Worm (Caenorhabditis elegans) whole organism, L4 larva: ENCODE data around the gene F59B2.9.

ENCODE experiments used
- D1046.2 ChIP-seq: fragments of 200-800 bp; sonication (Bioruptor generic); IDR thresholded peaks from 2 replicates; pipeline ENCODE4 v1.3.6; 2022; ENCODE audit warnings: missing genetic modification characterization, missing compliant biosample characterization
- F26F4.8 ChIP-seq: fragments of 200-800 bp; sonication (Bioruptor generic); conservative IDR thresholded peaks from 2 replicates; pipeline ENCODE4 v1.3.6; 2022; ENCODE audit warnings: missing genetic modification characterization, missing compliant biosample characterization
- F44E2.7 ChIP-seq: fragments of 200-800 bp; sonication (Bioruptor generic); IDR thresholded peaks from 2 replicates; pipeline ENCODE4 v2.1.2; 2022; ENCODE audit warnings: missing genetic modification characterization, missing compliant biosample characterization
- T20F7.1 ChIP-seq: fragments of 200-800 bp; sonication (Bioruptor generic); optimal IDR thresholded peaks from 2 replicates; lab custom pipeline; 2018; ENCODE audit warnings: mild to moderate bottlenecking, missing genetic modification characterization, missing compliant biosample characterization
- Y105C5A.15 ChIP-seq: fragments of 200-800 bp; sonication (Bioruptor generic); IDR thresholded peaks from 2 replicates; pipeline ENCODE4 v1.3.6; 2022; ENCODE audit warnings: missing genetic modification characterization, missing compliant biosample characterization
- ZK546.5 ChIP-seq, 2 experiments: sonication (generic microtip); optimal IDR thresholded peaks; 2 replicates each; lab custom pipeline; 2017; ENCODE audit warnings: missing biosample characterization in 2 of 2, missing genetic modification characterization in 2 of 2
- ama-1 ChIP-seq: fragments of 150-350 bp; optimal IDR thresholded peaks from 2 replicates; lab custom pipeline; 2014; ENCODE audit warnings: inconsistent platforms, mixed read lengths
- arid-1 ChIP-seq: fragments of 200-800 bp; sonication (Bioruptor generic); conservative IDR thresholded peaks from 2 replicates; pipeline ENCODE4 v1.3.6; 2022; ENCODE audit warnings: missing genetic modification reagents, missing genetic modification characterization, missing compliant biosample characterization
- ceh-28 ChIP-seq: fragments of 150-350 bp; optimal IDR thresholded peaks from 2 replicates; lab custom pipeline; 2014; ENCODE audit warnings: missing biosample characterization, missing genetic modification reagents, missing genetic modification characterization
- ceh-44 ChIP-seq: fragments of 200-800 bp; sonication (Bioruptor generic); IDR thresholded peaks from 2 replicates; pipeline ENCODE4 v1.3.6; 2022; ENCODE audit warnings: missing genetic modification reagents, missing genetic modification characterization, missing compliant biosample characterization
- ceh-62 ChIP-seq: sonication (generic microtip); optimal IDR thresholded peaks from 2 replicates; lab custom pipeline; 2017; ENCODE audit warnings: missing biosample characterization, missing genetic modification characterization
- ceh-82 ChIP-seq: sonication (generic microtip); optimal IDR thresholded peaks from 2 replicates; lab custom pipeline; 2017; ENCODE audit warnings: missing biosample characterization, missing genetic modification characterization
- ces-1 ChIP-seq: fragments of 150-350 bp; sonication (generic microtip); optimal IDR thresholded peaks from 4 replicates; lab custom pipeline; 2014; ENCODE audit warnings: missing biosample characterization, missing genetic modification reagents, missing genetic modification characterization
- ctbp-1 ChIP-seq: fragments of 200-800 bp; sonication (Bioruptor generic); IDR thresholded peaks from 2 replicates; pipeline ENCODE4 v1.3.6; 2022; ENCODE audit warnings: missing genetic modification reagents, missing genetic modification characterization, missing compliant biosample characterization
- daf-16 ChIP-seq, 3 experiments: sonication (generic microtip); optimal IDR thresholded peaks; 2 replicates each; lab custom pipeline; 2016 to 2017; ENCODE audit warnings: missing genetic modification characterization in 3 of 3, missing genetic modification reagents in 3 of 3, mild to moderate bottlenecking in 2 of 3, missing compliant biosample characterization in 2 of 3, missing biosample characterization in 1 of 3, moderate library complexity in 1 of 3
- daf-19 ChIP-seq: fragments of 200-800 bp; sonication (Bioruptor generic); conservative IDR thresholded peaks from 2 replicates; pipeline ENCODE4 v1.3.6; 2022; ENCODE audit warnings: missing genetic modification characterization, missing compliant biosample characterization
- dmd-6 ChIP-seq: fragments of 200-800 bp; sonication (Bioruptor generic); IDR thresholded peaks from 2 replicates; pipeline ENCODE4 v1.3.6; 2022; ENCODE audit warnings: missing genetic modification reagents, missing genetic modification characterization, missing compliant biosample characterization
- dmd-9 ChIP-seq: fragments of 200-800 bp; sonication (Bioruptor generic); IDR thresholded peaks from 2 replicates; pipeline ENCODE4 v1.3.6; 2022; ENCODE audit warnings: missing genetic modification reagents, missing genetic modification characterization, missing compliant biosample characterization
- dpl-1 ChIP-seq: fragments of 150-350 bp; optimal IDR thresholded peaks from 2 replicates; lab custom pipeline; 2014; ENCODE audit warnings: missing biosample characterization, missing genetic modification reagents, missing genetic modification characterization
- dve-1 ChIP-seq: sonication (generic microtip); optimal IDR thresholded peaks from 2 replicates; lab custom pipeline; 2017; ENCODE audit warnings: antibody characterized with exemption, mild to moderate bottlenecking, missing genetic modification characterization, missing compliant biosample characterization; ENCODE audit not compliant: insufficient read depth
- egl-27 ChIP-seq: sonication (generic microtip); optimal IDR thresholded peaks from 3 replicates; lab custom pipeline; 2017; ENCODE audit warnings: missing biosample characterization, missing genetic modification reagents, missing genetic modification characterization
- fos-1 ChIP-seq: fragments of 150-350 bp; optimal IDR thresholded peaks from 2 replicates; lab custom pipeline; 2014; ENCODE audit warnings: missing biosample characterization, missing genetic modification characterization
- gei-8 ChIP-seq: fragments of 200-800 bp; sonication (Bioruptor generic); optimal IDR thresholded peaks from 2 replicates; lab custom pipeline; 2018; ENCODE audit warnings: mild to moderate bottlenecking, missing genetic modification characterization, missing compliant biosample characterization
- hlh-11 ChIP-seq: fragments of 200-800 bp; sonication (Bioruptor generic); optimal IDR thresholded peaks from 2 replicates; lab custom pipeline; 2018; ENCODE audit warnings: mild to moderate bottlenecking, missing genetic modification characterization, missing compliant biosample characterization
- hlh-30 ChIP-seq: sonication (generic microtip); optimal IDR thresholded peaks from 2 replicates; lab custom pipeline; 2017; ENCODE audit warnings: antibody characterized with exemption, mild to moderate bottlenecking, missing genetic modification characterization, missing compliant biosample characterization; ENCODE audit not compliant: insufficient read depth
- lin-1 ChIP-seq: fragments of 200-800 bp; sonication (Bioruptor generic); IDR thresholded peaks from 2 replicates; pipeline ENCODE4 v1.3.6; 2022; ENCODE audit warnings: missing genetic modification reagents, missing genetic modification characterization, missing compliant biosample characterization
- lin-15B ChIP-seq: fragments of 150-350 bp; sonication (generic microtip); optimal IDR thresholded peaks from 3 replicates; lab custom pipeline; 2014; ENCODE audit warnings: missing biosample characterization, missing genetic modification characterization
- lin-29 ChIP-seq: fragments of 200-800 bp; sonication (Bioruptor generic); IDR thresholded peaks from 2 replicates; pipeline ENCODE4 v1.3.6; 2022; ENCODE audit warnings: missing genetic modification reagents, missing genetic modification characterization, missing compliant biosample characterization
- lin-38 ChIP-seq: fragments of 200-800 bp; sonication (Bioruptor generic); IDR thresholded peaks from 2 replicates; pipeline ENCODE4 v1.3.6; 2022; ENCODE audit warnings: missing genetic modification reagents, missing genetic modification characterization, missing compliant biosample characterization
- lin-39 ChIP-seq: fragments of 150-350 bp; optimal IDR thresholded peaks from 2 replicates; lab custom pipeline; 2014; ENCODE audit warnings: missing biosample characterization, missing genetic modification reagents, missing genetic modification characterization
- lir-3 ChIP-seq: sonication (generic microtip); optimal IDR thresholded peaks from 2 replicates; lab custom pipeline; 2016; ENCODE audit warnings: mild to moderate bottlenecking, missing genetic modification characterization, missing compliant biosample characterization
- madf-9 ChIP-seq: fragments of 200-800 bp; sonication (Bioruptor generic); conservative IDR thresholded peaks from 2 replicates; pipeline ENCODE4 v1.3.6; 2022; ENCODE audit warnings: missing genetic modification reagents, missing genetic modification characterization, missing compliant biosample characterization
- mdl-1 ChIP-seq, 2 experiments: fragments of 150-350 bp in 1 of 2; sonication (generic microtip) in 1 of 2; optimal IDR thresholded peaks; 2 replicates each; lab custom pipeline; 2014 to 2017; ENCODE audit warnings: missing biosample characterization in 2 of 2, missing genetic modification characterization in 2 of 2
- mdt-29 ChIP-seq: fragments of 200-800 bp; sonication (Bioruptor generic); IDR thresholded peaks from 2 replicates; pipeline ENCODE4 v1.3.6; 2022; ENCODE audit warnings: missing genetic modification reagents, missing genetic modification characterization, missing compliant biosample characterization
- mep-1 ChIP-seq: fragments of 150-350 bp; sonication (generic microtip); optimal IDR thresholded peaks from 3 replicates; lab custom pipeline; 2014; ENCODE audit warnings: missing biosample characterization, missing genetic modification characterization
- nhr-10 ChIP-seq: fragments of 150-350 bp; optimal IDR thresholded peaks from 2 replicates; lab custom pipeline; 2014; ENCODE audit warnings: missing biosample characterization, missing genetic modification characterization
- nhr-237 ChIP-seq: sonication (generic microtip); optimal IDR thresholded peaks from 2 replicates; lab custom pipeline; 2017; ENCODE audit warnings: missing biosample characterization, missing genetic modification characterization
- nhr-25 ChIP-seq: sonication (generic microtip); optimal IDR thresholded peaks from 2 replicates; lab custom pipeline; 2017; ENCODE audit warnings: missing genetic modification characterization, mild to moderate bottlenecking, missing compliant biosample characterization, antibody characterized with exemption, moderate library complexity, borderline replicate concordance; ENCODE audit not compliant: insufficient read depth
- nhr-28 ChIP-seq: fragments of 150-350 bp; optimal IDR thresholded peaks from 2 replicates; lab custom pipeline; 2014; ENCODE audit warnings: missing biosample characterization, missing genetic modification characterization
- nhr-41 ChIP-seq: fragments of 200-800 bp; sonication (Bioruptor generic); IDR thresholded peaks from 2 replicates; pipeline ENCODE4 v1.3.6; 2022; ENCODE audit warnings: missing genetic modification reagents, missing genetic modification characterization, missing compliant biosample characterization
- nhr-48 ChIP-seq: sonication (generic microtip); optimal IDR thresholded peaks from 2 replicates; lab custom pipeline; 2016; ENCODE audit warnings: mild to moderate bottlenecking, missing genetic modification characterization, missing compliant biosample characterization
- nhr-76 ChIP-seq: fragments of 150-350 bp; optimal IDR thresholded peaks from 2 replicates; lab custom pipeline; 2014; ENCODE audit warnings: missing biosample characterization, missing genetic modification characterization
- nhr-77 ChIP-seq: fragments of 150-350 bp; optimal IDR thresholded peaks from 2 replicates; lab custom pipeline; 2014; ENCODE audit warnings: missing biosample characterization, missing genetic modification characterization
- pqm-1 ChIP-seq: sonication (generic microtip); optimal IDR thresholded peaks from 2 replicates; lab custom pipeline; 2017; ENCODE audit warnings: missing biosample characterization, missing genetic modification characterization
- rbr-2 ChIP-seq: sonication (generic microtip); optimal IDR thresholded peaks from 2 replicates; lab custom pipeline; 2016; ENCODE audit warnings: missing genotype, missing genetic modification characterization, missing compliant biosample characterization
- saeg-2 ChIP-seq: fragments of 200-800 bp; sonication (Bioruptor generic); IDR thresholded peaks from 2 replicates; pipeline ENCODE4 v1.3.6; 2022; ENCODE audit warnings: missing genetic modification reagents, missing genetic modification characterization, missing compliant biosample characterization
- sdz-12 ChIP-seq: fragments of 200-800 bp; sonication (Bioruptor generic); optimal IDR thresholded peaks from 2 replicates; lab custom pipeline; 2018; ENCODE audit warnings: mild to moderate bottlenecking, missing genetic modification characterization, missing compliant biosample characterization
- snpc-1.2 ChIP-seq: fragments of 200-800 bp; sonication (Bioruptor generic); IDR thresholded peaks from 2 replicates; pipeline ENCODE4 v1.3.6; 2022; ENCODE audit warnings: missing genetic modification reagents, missing genetic modification characterization, missing compliant biosample characterization
- tag-97 ChIP-seq: fragments of 200-800 bp; sonication (Bioruptor generic); IDR thresholded peaks from 2 replicates; pipeline ENCODE4 v1.3.6; 2022; ENCODE audit warnings: missing genetic modification characterization, missing compliant biosample characterization
- unc-39 ChIP-seq: sonication (generic microtip); optimal IDR thresholded peaks from 2 replicates; lab custom pipeline; 2017; ENCODE audit warnings: missing biosample characterization, missing genetic modification characterization
- zag-1 ChIP-seq: fragments of 150-350 bp; optimal IDR thresholded peaks from 2 replicates; lab custom pipeline; 2014; ENCODE audit warnings: missing biosample characterization, missing genetic modification characterization
- ztf-7 ChIP-seq: fragments of 150-350 bp; optimal IDR thresholded peaks from 2 replicates; lab custom pipeline; 2014; ENCODE audit warnings: missing biosample characterization, missing genetic modification characterization

The F59B2.9 gene

ce11 chrIII:8984412-8984811 is 27.8 kb downstream of the F59B2.9 start (continued):
- TF ChIP-seq lin-1 (GFP tag; lab: Robert Waterston, UW) (peak; percentile 17; the same call in 1 of the 2 replicates), snpc-1.2 (GFP tag; lab: Robert Waterston, UW) (no peak), daf-16 (GFP tag; optimal IDR thresholded peaks at IDR 0.05; lab: Kevin White, UChicago) (no peak), daf-16 (tag; optimal IDR thresholded peaks at IDR 0.05; lab: Kevin White, UChicago) (peak; percentile 69), lir-3 (no peak), pqm-1 (tag; lab: Kevin White, UChicago) (peak; percentile 72), nhr-10 (tag; lab: Kevin White, UChicago) (no peak), nhr-41 (GFP tag; lab: Robert Waterston, UW) (no peak), lin-29 (no peak), nhr-76 (tag; lab: Kevin White, UChicago) (no peak), ceh-82 (tag; lab: Kevin White, UChicago) (no peak), zag-1 (tag; lab: Kevin White, UChicago) (no peak), nhr-28 (tag; lab: Kevin White, UChicago) (peak; percentile 48), ctbp-1 (GFP tag; lab: Robert Waterston, UW) (no peak), arid-1 (GFP tag; lab: Robert Waterston, UW) (no peak), Y105C5A.15 (GFP tag; lab: Robert Waterston, UW) (no peak), mep-1 (tag; lab: Kevin White, UChicago) (no peak), mdt-29 (GFP tag; lab: Robert Waterston, UW) (no peak), T20F7.1 (GFP tag; lab: Kevin White, UChicago) (peak; percentile 20), ama-1 (lab: Kevin White, UChicago) (no peak), tag-97 (GFP tag; lab: Robert Waterston, UW) (no peak), ceh-44 (GFP tag; lab: Robert Waterston, UW) (no peak), D1046.2 (no peak), F44E2.7 (GFP tag; lab: Robert Waterston, UW) (no peak), ces-1 (no peak), fos-1 (tag; lab: Kevin White, UChicago) (no peak), nhr-77 (no peak), egl-27 (tag; lab: Kevin White, UChicago) (no peak), lin-15B (tag; lab: Kevin White, UChicago) (no peak), daf-19 (GFP tag; lab: Robert Waterston, UW) (no peak), dpl-1 (GFP tag; lab: Kevin White, UChicago) (no peak), sdz-12 (no peak), nhr-25 (no peak), dmd-9 (no peak), dve-1 (tag; lab: Kevin White, UChicago) (peak; percentile 4)
- TF ChIP-seq, all 104 proteins: peak for 11

ce11 chrIII:8983811-8984210 is 28.4 kb downstream of the F59B2.9 start:
- no peak for TF ChIP-seq ceh-28
- peak; percentile 27 for TF ChIP-seq nhr-48 (tag; lab: Kevin White, UChicago)
- no peak for TF ChIP-seq saeg-2
- TF ChIP-seq mdl-1 (tag; optimal IDR thresholded peaks at IDR 0.05; lab: Kevin White, UChicago) = peak; percentile 53 to 95
- no peak for TF ChIP-seq nhr-237
- no peak for TF ChIP-seq ZK546.5 (tag; optimal IDR thresholded peaks at IDR 0.05; lab: Kevin White, UChicago)
- TF ChIP-seq dve-1 (tag; lab: Kevin White, UChicago) = peak; percentile 62
- TF ChIP-seq F26F4.8 (GFP tag; lab: Robert Waterston, UW) = no peak
- peak; percentile 74 for TF ChIP-seq hlh-11 (tag; lab: Kevin White, UChicago)
- peak; percentile 7 for TF ChIP-seq ztf-7 (tag; lab: Kevin White, UChicago)
- TF ChIP-seq lin-39 (tag; lab: Kevin White, UChicago) = no peak
- TF ChIP-seq ceh-62 (tag; lab: Kevin White, UChicago) = no peak
- no peak for TF ChIP-seq rbr-2 (tag; lab: Kevin White, UChicago)
- peak; percentile 36 for TF ChIP-seq dmd-6 (GFP tag; lab: Robert Waterston, UW)
- TF ChIP-seq gei-8 (GFP tag; lab: Kevin White, UChicago) = no peak
- no peak for TF ChIP-seq lin-38 (GFP tag; lab: Robert Waterston, UW)
- peak; percentile 6 for TF ChIP-seq nhr-10 (tag; lab: Kevin White, UChicago)
- peak; percentile 92 for TF ChIP-seq hlh-30
- no peak for TF ChIP-seq dpl-1 (GFP tag; lab: Kevin White, UChicago)
- no peak for TF ChIP-seq unc-39
- TF ChIP-seq madf-9 = no peak
- no peak for TF ChIP-seq snpc-1.2 (GFP tag; lab: Robert Waterston, UW)
